Fruit fly (Drosophila melanogaster) whole organism, prepupa: ENCODE measurements around the gene ras.

Experiments used
- CG11762 ChIP-seq: fragments of 200-800 bp; sonication (Bioruptor generic); optimal IDR thresholded peaks from 3 replicates; lab custom pipeline; 2016; ENCODE audit warnings: missing biosample characterization, missing genetic modification characterization; ENCODE audit not compliant: insufficient read depth
- CG11902 ChIP-seq: fragments of 200-800 bp; sonication (Bioruptor generic); optimal IDR thresholded peaks from 3 replicates; lab custom pipeline; 2016; ENCODE audit warnings: missing biosample characterization, missing genetic modification characterization
- CG15336 ChIP-seq: fragments of 200-800 bp; sonication (Bioruptor generic); IDR thresholded peaks from 2 replicates; pipeline ENCODE4 v1.3.6; 2022; ENCODE audit warnings: missing biosample characterization, missing genetic modification characterization
- CG3032 ChIP-seq: fragments of 200-800 bp; optimal IDR thresholded peaks from 2 replicates; lab custom pipeline; 2019; ENCODE audit warnings: missing biosample characterization, mild to moderate bottlenecking, missing genetic modification characterization, moderate library complexity
- CG9139 ChIP-seq: fragments of 200-800 bp; sonication (Bioruptor generic); optimal IDR thresholded peaks from 3 replicates; lab custom pipeline; 2017; ENCODE audit warnings: missing biosample characterization, mild to moderate bottlenecking, missing genetic modification characterization
- Hr38 ChIP-seq: sonication (Bioruptor generic); optimal IDR thresholded peaks from 2 replicates; lab custom pipeline; 2016; ENCODE audit warnings: missing biosample characterization, missing genetic modification characterization
- Hr39 ChIP-seq: fragments of 200-800 bp; sonication (Bioruptor generic); optimal IDR thresholded peaks from 2 replicates; lab custom pipeline; 2016; ENCODE audit warnings: missing biosample characterization, missing genetic modification characterization
- Sox102F ChIP-seq: fragments of 200-800 bp; sonication (Bioruptor generic); optimal IDR thresholded peaks from 2 replicates; lab custom pipeline; 2016; ENCODE audit warnings: missing biosample characterization, mild to moderate bottlenecking, missing genetic modification characterization
- achi ChIP-seq: fragments of 200-800 bp; sonication (Bioruptor generic); optimal IDR thresholded peaks from 3 replicates; lab custom pipeline; 2016; ENCODE audit warnings: missing biosample characterization, missing genetic modification characterization
- fkh ChIP-seq: fragments of 200-800 bp; sonication (Bioruptor generic); optimal IDR thresholded peaks from 3 replicates; lab custom pipeline; 2017; ENCODE audit warnings: missing biosample characterization, mild to moderate bottlenecking, missing genetic modification characterization, moderate library complexity
- vri ChIP-seq: fragments of 200-800 bp; sonication (Bioruptor generic); optimal IDR thresholded peaks from 3 replicates; lab custom pipeline; 2016; ENCODE audit warnings: missing biosample characterization, mild to moderate bottlenecking, missing genetic modification characterization

dm6 chrX:10764206-10764605 lies 19.9 kb downstream of the ras start, which contains the start of gene Tango5:
- TF ChIP-seq CG11762 (GFP tag; lab: Kevin White, UChicago): no peak
- TF ChIP-seq CG15336 (GFP tag; lab: Robert Waterston, UW): no peak
- TF ChIP-seq fkh: peak; percentile 81
- TF ChIP-seq CG9139 (GFP tag; lab: Kevin White, UChicago): no peak
- TF ChIP-seq Sox102F (GFP tag; lab: Kevin White, UChicago): no peak
- TF ChIP-seq Hr39: peak; percentile 3
- no peak for TF ChIP-seq Hr38 (GFP tag; lab: Kevin White, UChicago)
- TF ChIP-seq vri (GFP tag; lab: Kevin White, UChicago): no peak
- peak; percentile 3 for TF ChIP-seq CG3032 (tag; lab: Kevin White, UChicago)
- TF ChIP-seq CG11902: no peak
- TF ChIP-seq achi (GFP tag; lab: Kevin White, UChicago): no peak
